Fruit fly (Drosophila melanogaster) whole organism, prepupa: ENCODE results near the gene mei-218.
A peak's percentile ranks its signal among the peaks of the same experiment; 100 is the strongest.

Source experiments
- CG10669 ChIP-seq: fragments of 200-800 bp; sonication (Bioruptor generic); optimal IDR thresholded peaks from 3 replicates; lab custom pipeline; 2018; ENCODE audit warnings: missing biosample characterization, mild to moderate bottlenecking, missing genetic modification characterization, moderate library complexity
- CG11902 ChIP-seq: fragments of 200-800 bp; sonication (Bioruptor generic); optimal IDR thresholded peaks from 3 replicates; lab custom pipeline; 2016; ENCODE audit warnings: missing biosample characterization, missing genetic modification characterization
- CG32006 ChIP-seq: fragments of 200-800 bp; sonication (Bioruptor generic); optimal IDR thresholded peaks from 3 replicates; lab custom pipeline; 2017; ENCODE audit warnings: missing biosample characterization, mild to moderate bottlenecking, missing genetic modification characterization
- CG6792 ChIP-seq: fragments of 200-800 bp; sonication (Bioruptor generic); optimal IDR thresholded peaks from 3 replicates; lab custom pipeline; 2016; ENCODE audit warnings: missing biosample characterization, missing genetic modification characterization
- CG6854 ChIP-seq: fragments of 200-800 bp; sonication (Bioruptor generic); optimal IDR thresholded peaks from 2 replicates; lab custom pipeline; 2017; ENCODE audit warnings: missing biosample characterization, mild to moderate bottlenecking, missing genetic modification characterization
- CG9139 ChIP-seq: fragments of 200-800 bp; sonication (Bioruptor generic); optimal IDR thresholded peaks from 3 replicates; lab custom pipeline; 2017; ENCODE audit warnings: missing biosample characterization, mild to moderate bottlenecking, missing genetic modification characterization
- Eip93F ChIP-seq: fragments of 200-800 bp; sonication (Bioruptor generic); optimal IDR thresholded peaks from 2 replicates; lab custom pipeline; 2016; ENCODE audit warnings: missing biosample characterization, mild to moderate bottlenecking, missing genetic modification characterization
- Gug ChIP-seq: fragments of 200-800 bp; sonication (Bioruptor generic); IDR thresholded peaks from 2 replicates; pipeline ENCODE4 v1.3.6; 2022; ENCODE audit warnings: missing biosample characterization, missing genetic modification characterization
- salr ChIP-seq, 2 experiments: fragments of 200-800 bp; sonication (Bioruptor generic); optimal IDR thresholded peaks; 3 replicates each; lab custom pipeline; 2016 to 2018; ENCODE audit warnings: missing biosample characterization in 2 of 2, missing genetic modification characterization in 2 of 2, mild to moderate bottlenecking in 1 of 2

DNA sequence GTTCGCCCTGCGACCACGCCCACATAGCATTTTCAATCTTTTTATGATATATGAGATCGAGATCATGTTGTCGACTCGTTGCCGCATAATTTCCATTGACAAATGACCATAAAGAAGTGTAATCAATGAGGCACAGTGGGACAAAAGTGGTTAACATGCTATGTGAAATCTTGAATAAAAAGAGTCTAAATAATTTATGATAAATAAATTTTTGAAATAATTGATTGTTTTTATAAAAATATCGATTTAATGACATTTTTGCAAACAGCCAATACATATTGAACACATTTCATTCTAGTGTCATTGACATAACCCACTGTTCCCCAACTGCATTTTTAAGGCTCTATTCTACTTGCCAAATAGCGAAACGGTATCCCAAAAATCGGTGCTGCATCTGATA, 44.7 kb upstream of the mei-218 start:
- TF ChIP-seq CG10669 (GFP tag; lab: Kevin White, UChicago) (no peak), CG6854 (GFP tag; lab: Kevin White, UChicago) (no peak), Gug (GFP tag; lab: Robert Waterston, UW) (0 out of 2 replicates have a peak, but pooled peaks have one; percentile 12), Eip93F (no peak), CG9139 (no peak), salr (GFP tag; optimal IDR thresholded peaks at IDR 0.05; lab: Kevin White, UChicago) (peak in 1 of 2 experiments; percentile 35), CG11902 (GFP tag; lab: Kevin White, UChicago) (peak; percentile 20), CG6792 (GFP tag; lab: Kevin White, UChicago) (peak; percentile 41), CG32006 (peak; percentile 54)
